Worm (Caenorhabditis elegans): ENCODE measurements around the gene C04B4.6.

DNA sequence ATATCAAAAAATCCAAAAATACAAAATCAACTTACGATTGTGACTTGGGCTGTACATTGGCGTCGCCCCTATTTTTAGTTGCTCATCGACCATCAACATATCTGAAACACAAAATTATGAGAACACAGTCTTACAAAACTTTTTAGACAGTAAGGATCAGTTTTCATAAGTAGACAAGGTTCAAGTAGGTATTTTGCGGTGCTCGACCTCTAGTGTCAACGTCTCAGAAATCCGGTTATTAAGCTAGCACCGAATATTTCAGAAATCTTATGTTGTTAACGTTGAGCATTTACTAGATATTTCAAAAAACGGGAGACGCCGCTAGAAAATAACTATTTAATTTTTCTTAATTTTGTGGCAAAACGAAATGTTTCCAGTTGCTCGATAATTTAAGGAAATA lies 4.6 kb downstream of the C04B4.6 start, which contains the start of gene otpl-8:
- TF ChIP-seq unc-39 (tag; optimal IDR thresholded peaks at IDR 0.05) = no peak
- no peak for TF ChIP-seq ZK546.5 (tag; optimal IDR thresholded peaks at IDR 0.05)
- TF ChIP-seq peb-1 (tag; optimal IDR thresholded peaks at IDR 0.05) = no peak
- TF ChIP-seq elt-3 (tag; optimal IDR thresholded peaks at IDR 0.05) = no peak
- TF ChIP-seq lin-13 (GFP tag; optimal IDR thresholded peaks at IDR 0.05) = no peak
- no peak for TF ChIP-seq lin-39 (tag; optimal IDR thresholded peaks at IDR 0.05)

Data from whole organism, L2 larva.